Worm (Caenorhabditis elegans): Measurements from ENCODE around the gene rab-14.

The rab-14 gene

DNA sequence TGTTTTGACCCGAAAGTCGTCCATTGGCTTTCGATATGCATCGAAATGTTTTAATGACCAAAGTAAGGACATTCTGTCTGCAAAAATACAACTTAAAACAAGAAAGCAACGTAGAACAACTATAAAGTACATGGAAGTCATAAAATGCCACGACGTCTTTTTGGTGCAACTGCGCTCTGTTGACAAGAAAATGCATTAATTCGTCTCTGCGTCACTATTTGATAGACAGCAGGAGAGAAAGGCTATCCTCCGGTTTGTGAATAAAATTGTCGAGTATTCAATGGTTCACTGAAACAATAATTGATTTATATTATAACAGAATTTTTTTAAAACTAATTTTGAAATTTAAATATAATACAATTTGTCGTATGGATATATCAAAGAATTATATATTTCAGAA lies 10.0 kb upstream of the rab-14 start, which contains the start of gene ergi-3 (continued):
- TF ChIP-seq T26A8.4 (GFP tag; IDR thresholded peaks at IDR 0.05) = no peak

DNA sequence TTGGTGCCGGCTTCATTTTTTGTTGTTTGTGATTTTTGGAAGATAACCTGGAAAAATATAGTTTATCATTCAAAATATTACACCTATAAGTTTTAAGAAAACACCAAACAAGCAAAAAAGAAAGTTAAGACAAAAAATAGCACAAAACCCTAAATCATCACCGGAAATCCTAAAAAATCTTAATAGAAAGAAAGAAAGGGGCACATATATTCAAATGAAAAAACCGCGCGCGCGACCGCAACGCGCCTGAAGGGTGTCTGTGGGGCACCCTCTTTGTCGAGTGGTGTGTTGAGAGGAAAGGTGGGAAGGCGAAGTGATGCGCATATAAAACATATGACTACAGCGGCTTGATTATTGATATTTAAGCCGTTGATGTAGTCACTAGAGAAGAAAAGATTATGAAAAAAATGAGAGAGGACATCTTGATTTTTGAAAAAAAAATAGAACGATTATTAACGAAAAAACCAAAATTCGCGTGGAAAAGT lies 7.4 kb upstream of the rab-14 start, which contains the start of gene K09E9.3:
Gene K09E9.3 (minus strand): TSS at position 51 of the 485 bp plus-strand sequence.
- TF ChIP-seq aha-1 (tag) (peak; percentile 61), lsy-2 (tag; optimal IDR thresholded peaks at IDR 0.05) (peak in 1 of 2 experiments; percentile 22), nhr-102 (tag; optimal IDR thresholded peaks at IDR 0.05) (peak; percentile 1), saeg-2 (GFP tag; IDR thresholded peaks at IDR 0.05) (no peak), mep-1 (tag; optimal IDR thresholded peaks at IDR 0.05) (peak; percentile 34), mes-2 (tag; optimal IDR thresholded peaks at IDR 0.05; ENCODE audit: poor library complexity, severe bottlenecking) (peak; percentile 57), skn-1 (tag; optimal IDR thresholded peaks at IDR 0.05) (no peak), rbr-2 (tag; optimal IDR thresholded peaks at IDR 0.05) (peak; percentile 17), nhr-6 (tag; optimal IDR thresholded peaks at IDR 0.05) (peak; percentile 75), hlh-30 (tag; optimal IDR thresholded peaks at IDR 0.05; ENCODE audit: insufficient read depth) (peak; percentile 19), dve-1 (tag; optimal IDR thresholded peaks at IDR 0.05; ENCODE audit: insufficient read depth) (peak; percentile 17), ZK546.5 (tag; optimal IDR thresholded peaks at IDR 0.05) (no peak)

DNA sequence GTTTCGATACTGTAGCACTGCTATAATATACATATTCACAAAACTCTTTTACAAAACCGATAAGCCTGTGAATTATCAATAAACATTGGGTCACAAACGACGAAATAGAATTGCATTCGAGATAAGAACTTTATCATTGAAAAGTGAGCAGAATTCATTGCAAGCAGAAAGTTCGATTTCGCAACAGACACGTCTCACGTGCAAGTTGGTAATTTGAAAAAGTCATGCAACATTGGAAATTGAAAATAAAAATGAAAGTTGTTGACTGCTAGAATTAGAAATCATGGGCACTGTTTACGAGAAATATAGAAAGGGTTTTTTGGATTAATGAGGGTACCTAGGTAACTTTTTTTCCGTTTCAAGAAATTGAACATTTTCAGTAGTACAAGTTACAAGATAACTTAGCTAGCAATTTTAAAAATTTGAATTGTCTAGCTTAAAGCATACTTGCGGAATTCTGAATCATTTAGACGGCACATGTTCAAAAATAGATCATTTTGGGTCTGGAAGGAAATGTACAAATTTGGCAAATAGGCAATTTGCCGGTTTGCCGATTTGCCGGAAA lies 4.2 kb upstream of the rab-14 start:
- TF ChIP-seq lin-1 (GFP tag; IDR thresholded peaks at IDR 0.05) (peak; percentile 71), daf-19 (GFP tag; conservative IDR thresholded peaks at IDR 0.05) (no peak), gei-8 (GFP tag; optimal IDR thresholded peaks at IDR 0.05) (peak; percentile 58), lin-38 (GFP tag; IDR thresholded peaks at IDR 0.05) (peak; percentile 37; the same call in 1 of the 2 replicates), dmd-9 (GFP tag; IDR thresholded peaks at IDR 0.05) (no peak), mdt-29 (GFP tag; IDR thresholded peaks at IDR 0.05) (no peak), nhr-10 (tag; optimal IDR thresholded peaks at IDR 0.05) (peak; percentile 93), unc-130 (GFP tag; optimal IDR thresholded peaks at IDR 0.05) (no peak), snpc-4 (tag; optimal IDR thresholded peaks at IDR 0.05) (no peak), D1046.2 (GFP tag; IDR thresholded peaks at IDR 0.05) (no peak), tra-1 (GFP tag; IDR thresholded peaks at IDR 0.05) (0 out of 2 replicates have a peak, but pooled peaks have one; percentile 53), mes-2 (tag; optimal IDR thresholded peaks at IDR 0.05; ENCODE audit: poor library complexity, severe bottlenecking) (peak; percentile 40), php-3 (GFP tag; IDR thresholded peaks at IDR 0.05) (peak; percentile 82), dmd-8 (GFP tag; IDR thresholded peaks at IDR 0.05) (0 out of 2 replicates have a peak, but pooled peaks have one; percentile 8), unc-39 (tag; optimal IDR thresholded peaks at IDR 0.05) (no peak), hlh-30 (tag; optimal IDR thresholded peaks at IDR 0.05; ENCODE audit: insufficient read depth) (peak; percentile 96), mep-1 (tag; optimal IDR thresholded peaks at IDR 0.05) (peak; percentile 93), ces-1 (GFP tag; optimal IDR thresholded peaks at IDR 0.05) (no peak), R02D3.7 (tag; optimal IDR thresholded peaks at IDR 0.05) (no peak), Y5F2A.4 (GFP tag; optimal IDR thresholded peaks at IDR 0.05) (no peak), T26A8.4 (GFP tag; IDR thresholded peaks at IDR 0.05) (peak; percentile 78), lim-7 (GFP tag; IDR thresholded peaks at IDR 0.05) (peak; percentile 48; the same call in 1 of the 2 replicates), ama-1 (optimal IDR thresholded peaks at IDR 0.05) (peak; percentile 63), skn-1 (tag; optimal IDR thresholded peaks at IDR 0.05) (no peak), lin-29 (GFP tag; IDR thresholded peaks at IDR 0.05) (no peak), Y105C5A.15 (GFP tag; IDR thresholded peaks at IDR 0.05) (peak; percentile 64; the same call in 1 of the 2 replicates), mxl-3 (GFP tag; optimal IDR thresholded peaks at IDR 0.05) (peak; percentile 68), ceh-82 (tag; optimal IDR thresholded peaks at IDR 0.05) (no peak), spr-1 (tag; optimal IDR thresholded peaks at IDR 0.05) (peak; percentile 33), nhr-237 (tag; optimal IDR thresholded peaks at IDR 0.05) (no peak), daf-8 (GFP tag; IDR thresholded peaks at IDR 0.05) (no peak), arid-1 (GFP tag; conservative IDR thresholded peaks at IDR 0.05) (peak; percentile 66), lin-39 (tag; optimal IDR thresholded peaks at IDR 0.05) (no peak), hif-1 (tag; optimal IDR thresholded peaks at IDR 0.05) (peak; percentile 68 to 94), vab-7 (GFP tag; IDR thresholded peaks at IDR 0.05) (peak; percentile 17; the same call in 1 of the 2 replicates), ceh-62 (tag; optimal IDR thresholded peaks at IDR 0.05) (no peak), spr-3 (GFP tag; optimal IDR thresholded peaks at IDR 0.05) (no peak), aly-2 (tag; optimal IDR thresholded peaks at IDR 0.05) (no peak)
